Fruit fly (Drosophila melanogaster) Kc167 (cell line): ENCODE measurements around the gene hog.

Experiments
- Myc ChIP-seq: fragments of >200 bp; optimal IDR thresholded peaks from 2 replicates; lab custom pipeline; 2017; ENCODE audit warnings: missing external identifiers
- h ChIP-seq: fragments of >200 bp; optimal IDR thresholded peaks from 3 replicates; lab custom pipeline; 2018; ENCODE audit warnings: missing external identifiers
- insv ChIP-seq: fragments of >200 bp; optimal IDR thresholded peaks from 3 replicates; lab custom pipeline; 2018; ENCODE audit warnings: missing external identifiers
- psq ChIP-seq: fragments of >200 bp; optimal IDR thresholded peaks from 2 replicates; lab custom pipeline; 2017; ENCODE audit warnings: missing external identifiers
- ttk ChIP-seq: sonication (Bioruptor generic); optimal IDR thresholded peaks from 2 replicates; lab custom pipeline; 2017; ENCODE audit warnings: missing external identifiers

DNA sequence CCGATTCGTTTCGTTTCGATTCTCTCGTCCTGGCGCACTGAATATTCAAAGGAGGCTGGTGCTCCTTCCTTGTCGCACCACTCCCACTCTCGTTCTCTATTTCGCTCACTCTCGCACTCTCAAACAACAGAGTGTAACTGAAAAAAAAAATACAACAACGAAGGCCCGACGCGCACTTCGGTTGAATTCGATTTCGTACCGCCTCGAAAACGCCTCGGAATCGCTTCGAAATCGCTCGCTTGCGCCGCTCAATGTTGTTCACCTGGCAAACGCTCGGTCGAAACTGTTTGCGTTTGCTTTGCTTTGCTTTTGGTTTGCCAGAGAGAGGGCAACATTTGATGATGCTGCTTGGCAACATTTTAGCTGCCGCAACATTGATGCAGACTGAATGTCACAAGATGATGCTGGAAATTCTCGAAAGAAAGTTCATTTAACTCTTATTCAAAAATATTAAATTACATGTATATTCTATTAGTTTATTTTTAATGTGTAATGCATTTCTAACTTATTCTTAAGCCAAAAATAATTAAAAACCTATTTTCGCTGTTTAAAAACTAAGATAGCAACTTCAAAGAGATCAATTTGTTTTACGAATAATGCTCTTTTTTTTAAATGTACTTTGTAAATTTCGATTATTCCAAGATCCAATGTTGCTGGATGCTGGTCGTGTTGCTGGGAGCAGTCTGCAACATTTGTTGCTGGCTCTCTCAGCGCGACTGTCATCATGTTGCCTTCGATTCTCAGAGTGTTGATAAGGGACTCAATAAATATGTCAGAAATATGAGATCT is 30.5 kb upstream of the hog start, which contains the start of gene NetB:
- no peak for TF ChIP-seq ttk
- no peak for TF ChIP-seq insv
- no peak for TF ChIP-seq psq (lab: Kevin White, UChicago)
- TF ChIP-seq h, result no peak
- no peak for TF ChIP-seq Myc (lab: Kevin White, UChicago)
